Worm (Caenorhabditis elegans) whole organism, L3 larva: Measurements from ENCODE around the gene srlf-30.

ENCODE experiments used
- R02D3.7 ChIP-seq: fragments of 150-350 bp; optimal IDR thresholded peaks from 2 replicates; lab custom pipeline; 2014; ENCODE audit warnings: missing biosample characterization, missing genetic modification characterization
- aly-2 ChIP-seq: fragments of 150-350 bp; optimal IDR thresholded peaks from 2 replicates; lab custom pipeline; 2014; ENCODE audit warnings: missing biosample characterization, missing genetic modification characterization
- ama-1 ChIP-seq: fragments of 150-350 bp; optimal IDR thresholded peaks from 2 replicates; lab custom pipeline; 2018
- ceh-16 ChIP-seq: sonication (generic microtip); optimal IDR thresholded peaks from 2 replicates; lab custom pipeline; 2017; ENCODE audit warnings: missing biosample characterization, missing genetic modification characterization
- ceh-28 ChIP-seq: fragments of 150-350 bp; optimal IDR thresholded peaks from 2 replicates; lab custom pipeline; 2014; ENCODE audit warnings: missing biosample characterization, missing genetic modification reagents, missing genetic modification characterization
- egl-27 ChIP-seq: sonication (generic microtip); optimal IDR thresholded peaks from 4 replicates; lab custom pipeline; 2017; ENCODE audit warnings: missing biosample characterization, missing genetic modification reagents, missing genetic modification characterization
- egl-5 ChIP-seq: fragments of 150-350 bp; optimal IDR thresholded peaks from 2 replicates; lab custom pipeline; 2017; ENCODE audit warnings: missing biosample characterization, missing genetic modification reagents, missing genetic modification characterization, inconsistent platforms
- elt-1 ChIP-seq: fragments of 150-350 bp; optimal IDR thresholded peaks from 2 replicates; lab custom pipeline; 2014; ENCODE audit warnings: missing biosample characterization, missing genetic modification characterization
- elt-2 ChIP-seq: sonication (generic microtip); optimal IDR thresholded peaks from 2 replicates; lab custom pipeline; 2016; ENCODE audit warnings: missing genetic modification reagents, mild to moderate bottlenecking, missing genetic modification characterization, missing compliant biosample characterization
- elt-3 ChIP-seq, 3 experiments: fragments of 150-350 bp in 1 of 3; sonication (generic microtip) in 2 of 3; optimal IDR thresholded peaks; 2 replicates in 2 of 3; 4 replicates in 1 of 3; lab custom pipeline; 2014 to 2017; ENCODE audit warnings: missing biosample characterization in 3 of 3, missing genetic modification characterization in 3 of 3
- eor-1 ChIP-seq, 2 experiments: fragments of 150-350 bp; optimal IDR thresholded peaks; 2 replicates each; lab custom pipeline; 2014 to 2018; ENCODE audit warnings: missing biosample characterization in 2 of 2, missing genetic modification characterization in 2 of 2
- fkh-10 ChIP-seq: sonication (generic microtip); optimal IDR thresholded peaks from 2 replicates; lab custom pipeline; 2017; ENCODE audit warnings: missing biosample characterization, missing genetic modification reagents, missing genetic modification characterization
- fos-1 ChIP-seq: fragments of 150-350 bp; optimal IDR thresholded peaks from 2 replicates; lab custom pipeline; 2014; ENCODE audit warnings: missing biosample characterization, missing genetic modification characterization
- hmg-11 ChIP-seq: sonication (generic microtip); optimal IDR thresholded peaks from 2 replicates; lab custom pipeline; 2016; ENCODE audit warnings: missing genetic modification characterization, missing compliant biosample characterization
- jun-1 ChIP-seq: fragments of 150-350 bp; optimal IDR thresholded peaks from 2 replicates; lab custom pipeline; 2014; ENCODE audit warnings: missing biosample characterization, missing genetic modification reagents, missing genetic modification characterization
- lsy-12 ChIP-seq: sonication (generic microtip); optimal IDR thresholded peaks from 2 replicates; lab custom pipeline; 2016; ENCODE audit warnings: mild to moderate bottlenecking, missing genetic modification characterization, missing compliant biosample characterization
- mdl-1 ChIP-seq: fragments of 150-350 bp; optimal IDR thresholded peaks from 2 replicates; lab custom pipeline; 2014; ENCODE audit warnings: missing biosample characterization, missing genetic modification characterization
- nfya-1 ChIP-seq: sonication (generic microtip); optimal IDR thresholded peaks from 2 replicates; lab custom pipeline; 2017; ENCODE audit warnings: missing genetic modification characterization, mild to moderate bottlenecking, missing compliant biosample characterization, antibody characterized with exemption, moderate library complexity; ENCODE audit not compliant: insufficient read depth
- nhr-11 ChIP-seq: fragments of 150-350 bp; optimal IDR thresholded peaks from 2 replicates; lab custom pipeline; 2014; ENCODE audit warnings: missing biosample characterization, missing genetic modification characterization
- nhr-12 ChIP-seq: fragments of 150-350 bp; optimal IDR thresholded peaks from 2 replicates; lab custom pipeline; 2014; ENCODE audit warnings: missing biosample characterization, missing genetic modification characterization
- nhr-23 ChIP-seq: fragments of 150-350 bp; optimal IDR thresholded peaks from 2 replicates; lab custom pipeline; 2014; ENCODE audit warnings: missing biosample characterization, missing genetic modification reagents, missing genetic modification characterization
- nhr-237 ChIP-seq: fragments of 150-350 bp; optimal IDR thresholded peaks from 2 replicates; lab custom pipeline; 2014; ENCODE audit warnings: missing biosample characterization, missing genetic modification characterization
- nhr-25 ChIP-seq: sonication (generic microtip); optimal IDR thresholded peaks from 2 replicates; lab custom pipeline; 2017; ENCODE audit warnings: missing biosample characterization, missing genetic modification characterization
- nhr-43 ChIP-seq: sonication (generic microtip); optimal IDR thresholded peaks from 2 replicates; lab custom pipeline; 2016; ENCODE audit warnings: mild to moderate bottlenecking, missing genetic modification characterization, missing compliant biosample characterization; ENCODE audit not compliant: poor library complexity, severe bottlenecking
- nhr-76 ChIP-seq: fragments of 150-350 bp; sonication (generic microtip); optimal IDR thresholded peaks from 5 replicates; lab custom pipeline; 2014; ENCODE audit warnings: missing biosample characterization, missing genetic modification characterization
- nhr-77 ChIP-seq: fragments of 150-350 bp; optimal IDR thresholded peaks from 2 replicates; lab custom pipeline; 2014; ENCODE audit warnings: missing biosample characterization, missing genetic modification characterization
- pha-4 ChIP-seq: fragments of 150-350 bp; optimal IDR thresholded peaks from 2 replicates; lab custom pipeline; 2014; ENCODE audit warnings: missing biosample characterization, missing genetic modification reagents, missing genetic modification characterization
- pqm-1 ChIP-seq: fragments of 150-350 bp; optimal IDR thresholded peaks from 2 replicates; lab custom pipeline; 2017; ENCODE audit warnings: missing biosample characterization, missing genetic modification characterization, inconsistent platforms
- skn-1 ChIP-seq: fragments of 150-350 bp; optimal IDR thresholded peaks from 2 replicates; lab custom pipeline; 2014; ENCODE audit warnings: missing biosample characterization, missing genetic modification characterization
- snpc-4 ChIP-seq: fragments of 150-350 bp; optimal IDR thresholded peaks from 2 replicates; lab custom pipeline; 2014; ENCODE audit warnings: missing biosample characterization, missing genetic modification characterization
- tbx-2 ChIP-seq: sonication (generic microtip); optimal IDR thresholded peaks from 2 replicates; lab custom pipeline; 2016; ENCODE audit warnings: mild to moderate bottlenecking, missing genetic modification characterization, missing compliant biosample characterization
- unc-62 ChIP-seq: fragments of 150-350 bp; sonication (generic microtip); optimal IDR thresholded peaks from 4 replicates; lab custom pipeline; 2014; ENCODE audit warnings: missing biosample characterization, missing genetic modification reagents, missing genetic modification characterization
- zag-1 ChIP-seq: fragments of 150-350 bp; optimal IDR thresholded peaks from 2 replicates; lab custom pipeline; 2014; ENCODE audit warnings: missing biosample characterization, missing genetic modification characterization
- ztf-11 ChIP-seq: fragments of 150-350 bp; optimal IDR thresholded peaks from 2 replicates; lab custom pipeline; 2014; ENCODE audit warnings: missing biosample characterization, missing genetic modification characterization

Gene srlf-30

ce11 chrIV:10904282-10904681 is 4.1 kb downstream of the srlf-30 start, which contains the start of gene ZK596.3:
TSS of gene ZK596.3 (minus strand) at chrIV:10904382.
- no peak for TF ChIP-seq elt-3 (tag; optimal IDR thresholded peaks at IDR 0.05; lab: Kevin White, UChicago)
- TF ChIP-seq skn-1 (tag; lab: Kevin White, UChicago): no peak
- no peak for TF ChIP-seq nhr-237 (tag; lab: Kevin White, UChicago)
- TF ChIP-seq snpc-4 (tag; lab: Kevin White, UChicago): no peak

- TF ChIP-seq eor-1 (tag; optimal IDR thresholded peaks at IDR 0.05; lab: Kevin White, UChicago) (no peak), tbx-2 (tag; lab: Kevin White, UChicago) (no peak), skn-1 (tag; lab: Kevin White, UChicago) (no peak), aly-2 (tag; lab: Kevin White, UChicago) (no peak), mdl-1 (tag; lab: Kevin White, UChicago) (no peak), zag-1 (tag; lab: Kevin White, UChicago) (no peak), nhr-76 (tag; lab: Kevin White, UChicago) (no peak), egl-27 (tag; lab: Kevin White, UChicago) (no peak), elt-1 (tag; lab: Kevin White, UChicago) (no peak), snpc-4 (tag; lab: Kevin White, UChicago) (no peak)
Observed at ce11 chrIV:10909206-10909605, 9.0 kb downstream of the srlf-30 start, which contains the start of gene ZK596.2. TSS of gene ZK596.2 (minus strand) at chrIV:10909306.

ce11 chrIV:10909708-10910107 is 9.5 kb downstream of the srlf-30 start, which contains the start of gene pyk-2:
TSS of gene pyk-2 (plus strand) at chrIV:10909913.
- TF ChIP-seq tbx-2 (tag; lab: Kevin White, UChicago) (no peak), elt-2 (tag; lab: Kevin White, UChicago) (peak; percentile 79), pqm-1 (peak; percentile 67)

- TF ChIP-seq unc-62 (GFP tag; lab: Kevin White, UChicago) (no peak), fkh-10 (GFP tag; lab: Kevin White, UChicago) (no peak), ztf-11 (tag; lab: Kevin White, UChicago) (no peak), aly-2 (tag; lab: Kevin White, UChicago) (no peak), fos-1 (tag; lab: Kevin White, UChicago) (no peak), elt-2 (tag; lab: Kevin White, UChicago) (peak; percentile 40), ceh-28 (no peak), mdl-1 (tag; lab: Kevin White, UChicago) (no peak)
Observed at ce11 chrIV:10913081-10913480, 12.9 kb downstream of the srlf-30 start, which contains the start of gene ZK593.2. TSS of gene ZK593.2 (plus strand) at chrIV:10913381.

- TF ChIP-seq skn-1 (tag; lab: Kevin White, UChicago): no peak
- TF ChIP-seq pqm-1: peak; percentile 5
- no peak for TF ChIP-seq nhr-12 (tag; lab: Kevin White, UChicago)
Observed at ce11 chrIV:10915388-10915787, 15.2 kb downstream of the srlf-30 start, which contains the start of gene ZK593.3. TSS of gene ZK593.3 (plus strand) at chrIV:10915688.

ce11 chrIV:10916134-10916533 is 16.0 kb downstream of the srlf-30 start:
- TF ChIP-seq elt-1 (tag; lab: Kevin White, UChicago) (peak; percentile 91), nhr-25 (tag; lab: Kevin White, UChicago) (peak; percentile 47), nhr-23 (peak; percentile 60), nhr-43 (tag; lab: Kevin White, UChicago) (no peak)

ce11 chrIV:10918877-10919560 is 18.8 kb downstream of the srlf-30 start:
- TF ChIP-seq pha-4 (tag; lab: Kevin White, UChicago) (peak; percentile 73), nhr-12 (tag; lab: Kevin White, UChicago) (no peak), ztf-11 (tag; lab: Kevin White, UChicago) (no peak), snpc-4 (tag; lab: Kevin White, UChicago) (peak; percentile 70), nhr-23 (peak; percentile 56), elt-2 (tag; lab: Kevin White, UChicago) (peak; percentile 72), hmg-11 (tag; lab: Kevin White, UChicago) (peak; percentile 90), ama-1 (lab: Kevin White, UChicago) (peak; percentile 60), skn-1 (tag; lab: Kevin White, UChicago) (peak; percentile 38), R02D3.7 (peak; percentile 17), lsy-12 (tag; lab: Kevin White, UChicago) (peak; percentile 40), jun-1 (tag; lab: Kevin White, UChicago) (no peak), ceh-28 (peak; percentile 8), nhr-43 (tag; lab: Kevin White, UChicago) (peak; percentile 2), fkh-10 (GFP tag; lab: Kevin White, UChicago) (peak; percentile 61), nhr-237 (tag; lab: Kevin White, UChicago) (no peak), ceh-16 (no peak), nhr-76 (tag; lab: Kevin White, UChicago) (no peak), elt-3 (tag; optimal IDR thresholded peaks at IDR 0.05; lab: Kevin White, UChicago) (no peak), mdl-1 (tag; lab: Kevin White, UChicago) (peak; percentile 65), aly-2 (tag; lab: Kevin White, UChicago) (no peak), nhr-11 (tag; lab: Kevin White, UChicago) (peak; percentile 51), egl-5 (tag; lab: Kevin White, UChicago) (peak; percentile 85), nhr-25 (tag; lab: Kevin White, UChicago) (peak; percentile 81), nhr-77 (tag; lab: Kevin White, UChicago) (no peak), pqm-1 (peak; percentile 20), nfya-1 (tag; lab: Kevin White, UChicago) (peak; percentile 83), elt-1 (tag; lab: Kevin White, UChicago) (peak; percentile 66)
